Fruit fly (Drosophila melanogaster) whole organism, wandering third instar larva: ENCODE data around the gene CG13786.

Source experiments
- Dfd ChIP-seq: fragments of >200 bp; optimal IDR thresholded peaks from 2 replicates; lab custom pipeline; 2017; ENCODE audit warnings: missing biosample characterization, missing genetic modification characterization
- HLH106 ChIP-seq: fragments of 200-800 bp; optimal IDR thresholded peaks from 3 replicates; lab custom pipeline; 2019; ENCODE audit warnings: missing biosample characterization, mild to moderate bottlenecking, missing genetic modification characterization, moderate library complexity
- Myc ChIP-seq: fragments of >200 bp; optimal IDR thresholded peaks from 2 replicates; lab custom pipeline; 2017
- N ChIP-seq: fragments of >200 bp; optimal IDR thresholded peaks from 2 replicates; lab custom pipeline; 2018; ENCODE audit warnings: missing biosample characterization, missing external identifiers, missing genetic modification characterization
- Sp1 ChIP-seq: fragments of 200-800 bp; sonication (Bioruptor generic); optimal IDR thresholded peaks from 3 replicates; lab custom pipeline; 2019; ENCODE audit warnings: missing biosample characterization, mild to moderate bottlenecking, missing genetic modification characterization, moderate library complexity
- Vsx2 ChIP-seq: fragments of 200-300, 225-300 bp; sonication (Bioruptor generic); optimal IDR thresholded peaks from 2 replicates; lab custom pipeline; 2018; ENCODE audit warnings: missing biosample characterization, missing genetic modification characterization; ENCODE audit not compliant: partially characterized antibody
- brk ChIP-seq: fragments of 200-800 bp; sonication (Bioruptor generic); optimal IDR thresholded peaks from 2 replicates; lab custom pipeline; 2016; ENCODE audit warnings: missing biosample characterization, mild to moderate bottlenecking, missing genetic modification characterization
- h ChIP-seq: fragments of 200-800 bp; sonication (Bioruptor generic); optimal IDR thresholded peaks from 3 replicates; lab custom pipeline; 2016; ENCODE audit warnings: missing biosample characterization, mild to moderate bottlenecking, missing genetic modification characterization
- pan ChIP-seq: fragments of >200 bp; optimal IDR thresholded peaks from 2 replicates; lab custom pipeline; 2017
- psq ChIP-seq: fragments of 200-800 bp; sonication (Bioruptor generic); optimal IDR thresholded peaks from 3 replicates; lab custom pipeline; 2017; ENCODE audit warnings: missing biosample characterization, mild to moderate bottlenecking, missing genetic modification characterization, moderate library complexity
- rgr ChIP-seq: fragments of 200-800 bp; sonication (Bioruptor generic); optimal IDR thresholded peaks from 3 replicates; lab custom pipeline; 2016; ENCODE audit warnings: missing biosample characterization, mild to moderate bottlenecking, missing genetic modification characterization

dm6 chr2L:7290577-7290976, 37.8 kb upstream of the CG13786 start:
- TF ChIP-seq psq = peak; percentile 34
- TF ChIP-seq brk = no peak
- TF ChIP-seq Myc = no peak
- peak; percentile 41 for TF ChIP-seq h (GFP tag; lab: Kevin White, UChicago)
- no peak for TF ChIP-seq Dfd
- TF ChIP-seq pan (lab: Kevin White, UChicago) = no peak
- TF ChIP-seq Sp1 (GFP tag; lab: Kevin White, UChicago) = peak; percentile 16
- no peak for TF ChIP-seq Vsx2
- TF ChIP-seq HLH106 (tag; lab: Kevin White, UChicago) = no peak
- TF ChIP-seq rgr (GFP tag; lab: Kevin White, UChicago) = peak; percentile 12
- TF ChIP-seq N = no peak
